Worm (Caenorhabditis elegans): ENCODE data around the gene C50B6.1.

The C50B6.1 gene

ce11 chrV:13266630-13267029 is 42.1 kb upstream of the C50B6.1 start:
- TF ChIP-seq skn-1 (tag; optimal IDR thresholded peaks at IDR 0.05), result no peak
- TF ChIP-seq fos-1 (tag; optimal IDR thresholded peaks at IDR 0.05), result peak; percentile 57

ce11 chrV:13268032-13268431 is 40.7 kb upstream of the C50B6.1 start:
- no peak for TF ChIP-seq blmp-1 (tag; optimal IDR thresholded peaks at IDR 0.05; ENCODE audit: insufficient read depth)
- TF ChIP-seq fos-1 (tag; optimal IDR thresholded peaks at IDR 0.05), result peak; percentile 97
- peak; percentile 14 for TF ChIP-seq crh-2 (tag; optimal IDR thresholded peaks at IDR 0.05)

- no peak for TF ChIP-seq zag-1 (tag; optimal IDR thresholded peaks at IDR 0.05)
- TF ChIP-seq fos-1 (tag; optimal IDR thresholded peaks at IDR 0.05), result peak; percentile 90
- TF ChIP-seq aly-2 (tag; optimal IDR thresholded peaks at IDR 0.05), result no peak
- TF ChIP-seq sma-9 (GFP tag; optimal IDR thresholded peaks at IDR 0.05), result peak; percentile 59
- TF ChIP-seq sma-9 (tag; optimal IDR thresholded peaks at IDR 0.05), result no peak
- TF ChIP-seq snpc-4 (tag; optimal IDR thresholded peaks at IDR 0.05), result no peak
- TF ChIP-seq peb-1 (tag; optimal IDR thresholded peaks at IDR 0.05), result no peak
- TF ChIP-seq Y55F3AM.14 (GFP tag; optimal IDR thresholded peaks at IDR 0.05), result no peak
- peak; percentile 69 for TF ChIP-seq sma-3 (GFP tag; optimal IDR thresholded peaks at IDR 0.05)
- no peak for TF ChIP-seq unc-39 (tag; optimal IDR thresholded peaks at IDR 0.05)
- TF ChIP-seq nhr-10 (tag; optimal IDR thresholded peaks at IDR 0.05), result no peak
- no peak for TF ChIP-seq nhr-11 (tag; optimal IDR thresholded peaks at IDR 0.05)
- no peak for TF ChIP-seq nhr-237 (tag; optimal IDR thresholded peaks at IDR 0.05)
- TF ChIP-seq nhr-129 (tag; optimal IDR thresholded peaks at IDR 0.05), result peak; percentile 39
- no peak for TF ChIP-seq dmd-4 (tag; optimal IDR thresholded peaks at IDR 0.05)
- TF ChIP-seq unc-62 (GFP tag; optimal IDR thresholded peaks at IDR 0.05), result no peak
- no peak for TF ChIP-seq lin-13 (GFP tag; optimal IDR thresholded peaks at IDR 0.05)
- TF ChIP-seq blmp-1 (tag; optimal IDR thresholded peaks at IDR 0.05; ENCODE audit: insufficient read depth), result no peak
- no peak for TF ChIP-seq nhr-23 (tag; optimal IDR thresholded peaks at IDR 0.05)
- no peak for TF ChIP-seq nhr-77 (tag; optimal IDR thresholded peaks at IDR 0.05)
- no peak for TF ChIP-seq mab-5 (tag; optimal IDR thresholded peaks at IDR 0.05)
- TF ChIP-seq lsy-2 (tag; optimal IDR thresholded peaks at IDR 0.05), result peak in 1 of 2 experiments; percentile 37
- no peak for TF ChIP-seq nhr-21 (tag; optimal IDR thresholded peaks at IDR 0.05)
- no peak for TF ChIP-seq lin-11 (tag; optimal IDR thresholded peaks at IDR 0.05)
- no peak for TF ChIP-seq ceh-82 (tag; optimal IDR thresholded peaks at IDR 0.05)
- no peak for TF ChIP-seq egl-27 (tag; optimal IDR thresholded peaks at IDR 0.05)
- TF ChIP-seq C34F6.9 (tag; optimal IDR thresholded peaks at IDR 0.05), result no peak
- peak; percentile 40 for TF ChIP-seq skn-1 (tag; optimal IDR thresholded peaks at IDR 0.05)
- no peak for TF ChIP-seq ceh-16 (tag; optimal IDR thresholded peaks at IDR 0.05)
- TF ChIP-seq elt-1 (tag; optimal IDR thresholded peaks at IDR 0.05), result no peak
- TF ChIP-seq ztf-11 (tag; optimal IDR thresholded peaks at IDR 0.05), result no peak
- peak; percentile 56 for TF ChIP-seq crh-2 (tag; optimal IDR thresholded peaks at IDR 0.05)
- peak; percentile 44 for TF ChIP-seq gmeb-1 (tag; optimal IDR thresholded peaks at IDR 0.05)
- TF ChIP-seq nhr-25 (tag; optimal IDR thresholded peaks at IDR 0.05), result no peak
- TF ChIP-seq F13H6.1 (tag; optimal IDR thresholded peaks at IDR 0.05), result peak; percentile 72
- TF ChIP-seq elt-3 (tag; optimal IDR thresholded peaks at IDR 0.05), result no peak
- TF ChIP-seq lin-39 (tag; optimal IDR thresholded peaks at IDR 0.05), result no peak
- TF ChIP-seq nhr-12 (tag; optimal IDR thresholded peaks at IDR 0.05), result no peak
- TF ChIP-seq alr-1 (tag; optimal IDR thresholded peaks at IDR 0.05), result no peak
Observed at ce11 chrV:13269228-13269630, 39.5 kb upstream of the C50B6.1 start.

ce11 chrV:13272275-13272674 is 36.4 kb upstream of the C50B6.1 start:
- TF ChIP-seq zag-1 (tag; optimal IDR thresholded peaks at IDR 0.05), result no peak
- no peak for TF ChIP-seq mab-5 (tag; optimal IDR thresholded peaks at IDR 0.05)
- no peak for TF ChIP-seq unc-55 (GFP tag; optimal IDR thresholded peaks at IDR 0.05)
- no peak for TF ChIP-seq dmd-4 (tag; optimal IDR thresholded peaks at IDR 0.05)
- no peak for TF ChIP-seq skn-1 (tag; optimal IDR thresholded peaks at IDR 0.05)
- TF ChIP-seq nhr-12 (tag; optimal IDR thresholded peaks at IDR 0.05), result no peak
- no peak for TF ChIP-seq peb-1 (tag; optimal IDR thresholded peaks at IDR 0.05)
- TF ChIP-seq lin-39 (tag; optimal IDR thresholded peaks at IDR 0.05), result no peak
- no peak for TF ChIP-seq nhr-11 (tag; optimal IDR thresholded peaks at IDR 0.05)
- TF ChIP-seq nhr-10 (tag; optimal IDR thresholded peaks at IDR 0.05), result no peak
- no peak for TF ChIP-seq nhr-77 (tag; optimal IDR thresholded peaks at IDR 0.05)
- no peak for TF ChIP-seq nhr-6 (tag; optimal IDR thresholded peaks at IDR 0.05)
- no peak for TF ChIP-seq elt-1 (tag; optimal IDR thresholded peaks at IDR 0.05)
- no peak for TF ChIP-seq lin-11 (tag; optimal IDR thresholded peaks at IDR 0.05)
- no peak for TF ChIP-seq lin-13 (GFP tag; optimal IDR thresholded peaks at IDR 0.05)
- no peak for TF ChIP-seq ama-1 (optimal IDR thresholded peaks at IDR 0.05)
- no peak for TF ChIP-seq F13H6.1 (tag; optimal IDR thresholded peaks at IDR 0.05)
- TF ChIP-seq blmp-1 (tag; optimal IDR thresholded peaks at IDR 0.05; ENCODE audit: insufficient read depth), result no peak
- TF ChIP-seq nhr-129 (tag; optimal IDR thresholded peaks at IDR 0.05), result no peak
